Worm (Caenorhabditis elegans): ENCODE results near the gene H06I04.6.

DNA sequence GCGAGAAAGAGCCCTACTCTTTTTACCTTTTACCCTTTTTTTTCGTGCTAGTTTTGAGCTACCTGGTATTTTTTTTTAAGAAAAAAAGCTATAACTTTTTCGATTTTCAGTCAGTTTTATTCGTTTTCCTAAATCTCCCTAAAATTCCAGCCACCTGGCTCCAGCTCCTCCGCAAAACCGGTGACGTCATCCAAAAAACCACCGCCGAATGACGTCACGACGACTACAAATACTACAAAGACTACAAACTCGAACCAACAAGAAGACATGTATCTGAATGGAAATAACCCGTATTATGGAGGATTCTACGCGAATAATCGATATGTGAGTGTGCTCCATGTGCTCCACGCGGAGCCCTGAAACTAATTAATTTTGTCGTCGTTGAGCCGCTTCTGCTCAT lies 30.6 kb upstream of the H06I04.6 start:
- TF ChIP-seq him-1 (tag; optimal IDR thresholded peaks at IDR 0.05) (no peak), dao-5 (tag; optimal IDR thresholded peaks at IDR 0.05) (no peak)

All from whole organism, L4/young adult.